Fruit fly (Drosophila melanogaster): Measurements from ENCODE around the gene CG13010.
A peak's percentile ranks its signal among the peaks of the same experiment; 100 is the strongest.

Gene CG13010

dm6 chrX:16696614-16697519 is 18.1 kb upstream of the CG13010 start (continued):
- TF ChIP-seq Hand (GFP tag; optimal IDR thresholded peaks at IDR 0.05) = peak; percentile 4
- peak; percentile 3 for TF ChIP-seq CG7839 (tag; optimal IDR thresholded peaks at IDR 0.05)
- TF ChIP-seq cas (GFP tag; IDR thresholded peaks at IDR 0.05) = no peak
- no peak for TF ChIP-seq CG15601 (tag; optimal IDR thresholded peaks at IDR 0.05)
- no peak for TF ChIP-seq CG8290 (GFP tag; optimal IDR thresholded peaks at IDR 0.05)
- no peak for TF ChIP-seq CG8290 (tag; optimal IDR thresholded peaks at IDR 0.05)
- TF ChIP-seq Hr3 (GFP tag; optimal IDR thresholded peaks at IDR 0.05) = no peak
- no peak for TF ChIP-seq CG12104 (GFP tag; optimal IDR thresholded peaks at IDR 0.05)
- TF ChIP-seq croc (GFP tag; conservative IDR thresholded peaks at IDR 0.05) = no peak
- no peak for TF ChIP-seq NC2α (GFP tag; optimal IDR thresholded peaks at IDR 0.05)
- no peak for TF ChIP-seq ato (GFP tag; IDR thresholded peaks at IDR 0.05; ENCODE audit: partially characterized antibody)
- no peak for TF ChIP-seq Rx (GFP tag; IDR thresholded peaks at IDR 0.05)
- no peak for TF ChIP-seq vfl (GFP tag; optimal IDR thresholded peaks at IDR 0.05)
- no peak for TF ChIP-seq CG11398 (GFP tag; optimal IDR thresholded peaks at IDR 0.05)
- 0 out of 3 replicates have a peak, but pooled peaks have one; percentile 18 for TF ChIP-seq dysf (GFP tag; IDR thresholded peaks at IDR 0.05)
- TF ChIP-seq hb (GFP tag; IDR thresholded peaks at IDR 0.05; ENCODE audit: partially characterized antibody) = no peak
- TF ChIP-seq CG14860 (GFP tag; IDR thresholded peaks at IDR 0.05; ENCODE audit: partially characterized antibody) = no peak
- TF ChIP-seq jumu (GFP tag; optimal IDR thresholded peaks at IDR 0.05) = no peak
- no peak for TF ChIP-seq CG15011 (GFP tag; optimal IDR thresholded peaks at IDR 0.05)
- no peak for TF ChIP-seq Fer2 (tag; optimal IDR thresholded peaks at IDR 0.05)
- no peak for TF ChIP-seq CG6765 (GFP tag; optimal IDR thresholded peaks at IDR 0.05)
- TF ChIP-seq CG4730 (GFP tag; IDR thresholded peaks at IDR 0.05) = peak; percentile 23; the same call in 1 of the 2 replicates
- TF ChIP-seq CG10979 (tag; optimal IDR thresholded peaks at IDR 0.05) = no peak
- no peak for TF ChIP-seq fd3F (GFP tag; optimal IDR thresholded peaks at IDR 0.05)
- TF ChIP-seq zen (tag; optimal IDR thresholded peaks at IDR 0.05) = no peak
- TF ChIP-seq CG5245 (GFP tag; optimal IDR thresholded peaks at IDR 0.05) = no peak
- TF ChIP-seq corto (GFP tag; optimal IDR thresholded peaks at IDR 0.05) = no peak
- no peak for TF ChIP-seq pum (GFP tag; optimal IDR thresholded peaks at IDR 0.05)
- no peak for TF ChIP-seq usp (GFP tag; optimal IDR thresholded peaks at IDR 0.05)
- TF ChIP-seq wek (GFP tag; optimal IDR thresholded peaks at IDR 0.05) = no peak
- TF ChIP-seq fu2 (GFP tag; optimal IDR thresholded peaks at IDR 0.05) = no peak
- peak; percentile 17 for TF ChIP-seq lab (GFP tag; optimal IDR thresholded peaks at IDR 0.05)
- TF ChIP-seq CG9609 (GFP tag; optimal IDR thresholded peaks at IDR 0.05) = no peak
- TF ChIP-seq zf30C (GFP tag; optimal IDR thresholded peaks at IDR 0.05) = no peak
- TF ChIP-seq CG17361 (GFP tag; IDR thresholded peaks at IDR 0.05) = peak; percentile 48
- TF ChIP-seq CG4424 (GFP tag; optimal IDR thresholded peaks at IDR 0.05) = no peak
- no peak for TF ChIP-seq gfzf (GFP tag; optimal IDR thresholded peaks at IDR 0.05)
- TF ChIP-seq Abd-B (GFP tag; optimal IDR thresholded peaks at IDR 0.05) = no peak
- no peak for TF ChIP-seq CG33213 (GFP tag; optimal IDR thresholded peaks at IDR 0.05)
- TF ChIP-seq Usf (GFP tag; optimal IDR thresholded peaks at IDR 0.05) = no peak
- no peak for TF ChIP-seq CG6654 (GFP tag; optimal IDR thresholded peaks at IDR 0.05)
- TF ChIP-seq rib (GFP tag; IDR thresholded peaks at IDR 0.05) = no peak
- peak; percentile 24 for TF ChIP-seq CG3281 (GFP tag; optimal IDR thresholded peaks at IDR 0.05)
- 0 out of 4 replicates have a peak, but pooled peaks have one; percentile 51 for TF ChIP-seq chinmo (GFP tag; IDR thresholded peaks at IDR 0.05; ENCODE audit: partially characterized antibody)
- TF ChIP-seq Ssrp (tag; optimal IDR thresholded peaks at IDR 0.05) = no peak
- no peak for TF ChIP-seq repo (GFP tag; optimal IDR thresholded peaks at IDR 0.05)
- TF ChIP-seq CG12391 (tag; optimal IDR thresholded peaks at IDR 0.05) = no peak
- TF ChIP-seq slou (GFP tag; optimal IDR thresholded peaks at IDR 0.05) = no peak
- TF ChIP-seq eve (GFP tag; optimal IDR thresholded peaks at IDR 0.05) = no peak

Data from whole organism, embryonic.